Worm (Caenorhabditis elegans): ENCODE data around the gene lgc-4.

DNA sequence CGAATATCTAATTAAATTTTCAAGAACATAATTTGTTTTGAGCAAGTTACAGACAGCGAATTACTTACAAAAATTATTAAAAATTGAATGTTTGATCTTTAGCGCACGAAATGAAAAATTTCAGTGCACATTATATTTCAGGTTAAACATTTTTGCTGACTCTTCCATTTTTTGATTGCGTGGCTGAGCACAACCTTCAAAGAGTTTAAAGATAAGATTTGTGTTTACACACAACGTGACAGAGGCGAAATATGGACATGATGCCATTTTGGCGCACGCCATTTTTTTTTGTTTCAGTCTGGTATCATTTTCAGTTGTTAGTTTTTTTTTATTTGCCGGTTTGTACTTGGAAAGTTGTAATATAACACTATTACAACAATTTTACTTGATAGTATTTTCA lies 29.3 kb downstream of the lgc-4 start:
- no peak for TF ChIP-seq rnt-1 (tag; optimal IDR thresholded peaks at IDR 0.05)
- no peak for TF ChIP-seq lin-39 (tag; optimal IDR thresholded peaks at IDR 0.05)
- no peak for TF ChIP-seq ceh-63 (GFP tag; optimal IDR thresholded peaks at IDR 0.05)

Data from whole organism, L1 larva.